Worm (Caenorhabditis elegans) whole organism, L3 larva: ENCODE data around the gene C28D4.4.

Experiments
- ZK546.5 ChIP-seq: sonication (generic microtip); optimal IDR thresholded peaks from 2 replicates; lab custom pipeline; 2017; ENCODE audit warnings: missing biosample characterization, missing genetic modification characterization
- aly-2 ChIP-seq: fragments of 150-350 bp; optimal IDR thresholded peaks from 2 replicates; lab custom pipeline; 2014; ENCODE audit warnings: missing biosample characterization, missing genetic modification characterization
- ama-1 ChIP-seq: fragments of 150-350 bp; optimal IDR thresholded peaks from 2 replicates; lab custom pipeline; 2018
- ceh-16 ChIP-seq: sonication (generic microtip); optimal IDR thresholded peaks from 2 replicates; lab custom pipeline; 2017; ENCODE audit warnings: missing biosample characterization, missing genetic modification characterization
- ceh-28 ChIP-seq: fragments of 150-350 bp; optimal IDR thresholded peaks from 2 replicates; lab custom pipeline; 2014; ENCODE audit warnings: missing biosample characterization, missing genetic modification reagents, missing genetic modification characterization
- ceh-82 ChIP-seq: fragments of 150-350 bp; optimal IDR thresholded peaks from 2 replicates; lab custom pipeline; 2014; ENCODE audit warnings: missing biosample characterization, missing genetic modification characterization
- daf-12 ChIP-seq: fragments of 150-350 bp; optimal IDR thresholded peaks from 2 replicates; lab custom pipeline; 2014; ENCODE audit warnings: missing biosample characterization, missing genetic modification reagents, missing genetic modification characterization
- egl-27 ChIP-seq: sonication (generic microtip); optimal IDR thresholded peaks from 4 replicates; lab custom pipeline; 2017; ENCODE audit warnings: missing biosample characterization, missing genetic modification reagents, missing genetic modification characterization
- egl-5 ChIP-seq: fragments of 150-350 bp; optimal IDR thresholded peaks from 2 replicates; lab custom pipeline; 2017; ENCODE audit warnings: missing biosample characterization, missing genetic modification reagents, missing genetic modification characterization, inconsistent platforms
- elt-2 ChIP-seq: sonication (generic microtip); optimal IDR thresholded peaks from 2 replicates; lab custom pipeline; 2016; ENCODE audit warnings: missing genetic modification reagents, mild to moderate bottlenecking, missing genetic modification characterization, missing compliant biosample characterization
- elt-3 ChIP-seq, 3 experiments: fragments of 150-350 bp in 1 of 3; sonication (generic microtip) in 2 of 3; optimal IDR thresholded peaks; 2 replicates in 2 of 3; 4 replicates in 1 of 3; lab custom pipeline; 2014 to 2017; ENCODE audit warnings: missing biosample characterization in 3 of 3, missing genetic modification characterization in 3 of 3
- eor-1 ChIP-seq, 2 experiments: fragments of 150-350 bp; optimal IDR thresholded peaks; 2 replicates each; lab custom pipeline; 2014 to 2018; ENCODE audit warnings: missing biosample characterization in 2 of 2, missing genetic modification characterization in 2 of 2
- fkh-10 ChIP-seq: sonication (generic microtip); optimal IDR thresholded peaks from 2 replicates; lab custom pipeline; 2017; ENCODE audit warnings: missing biosample characterization, missing genetic modification reagents, missing genetic modification characterization
- fkh-2 ChIP-seq: fragments of 150-350 bp; optimal IDR thresholded peaks from 2 replicates; lab custom pipeline; 2014; ENCODE audit warnings: missing biosample characterization, missing genetic modification reagents, missing genetic modification characterization
- hmg-11 ChIP-seq: sonication (generic microtip); optimal IDR thresholded peaks from 2 replicates; lab custom pipeline; 2016; ENCODE audit warnings: missing genetic modification characterization, missing compliant biosample characterization
- jun-1 ChIP-seq: fragments of 150-350 bp; optimal IDR thresholded peaks from 2 replicates; lab custom pipeline; 2014; ENCODE audit warnings: missing biosample characterization, missing genetic modification reagents, missing genetic modification characterization
- lin-15B ChIP-seq: fragments of 150-350 bp; optimal IDR thresholded peaks from 2 replicates; lab custom pipeline; 2014; ENCODE audit warnings: missing biosample characterization, missing genetic modification characterization
- lin-39 ChIP-seq: fragments of 150-350 bp; optimal IDR thresholded peaks from 2 replicates; lab custom pipeline; 2018; ENCODE audit warnings: missing biosample characterization, missing genetic modification reagents, missing genetic modification characterization
- mdl-1 ChIP-seq: fragments of 150-350 bp; optimal IDR thresholded peaks from 2 replicates; lab custom pipeline; 2014; ENCODE audit warnings: missing biosample characterization, missing genetic modification characterization
- mml-1 ChIP-seq: fragments of 150-350 bp; sonication (generic microtip); optimal IDR thresholded peaks from 3 replicates; lab custom pipeline; 2014; ENCODE audit warnings: missing biosample characterization, missing genetic modification characterization
- nfya-1 ChIP-seq: sonication (generic microtip); optimal IDR thresholded peaks from 2 replicates; lab custom pipeline; 2017; ENCODE audit warnings: missing genetic modification characterization, mild to moderate bottlenecking, missing compliant biosample characterization, antibody characterized with exemption, moderate library complexity; ENCODE audit not compliant: insufficient read depth
- nhr-11 ChIP-seq: fragments of 150-350 bp; optimal IDR thresholded peaks from 2 replicates; lab custom pipeline; 2014; ENCODE audit warnings: missing biosample characterization, missing genetic modification characterization
- nhr-12 ChIP-seq: fragments of 150-350 bp; optimal IDR thresholded peaks from 2 replicates; lab custom pipeline; 2014; ENCODE audit warnings: missing biosample characterization, missing genetic modification characterization
- nhr-23 ChIP-seq: fragments of 150-350 bp; optimal IDR thresholded peaks from 2 replicates; lab custom pipeline; 2014; ENCODE audit warnings: missing biosample characterization, missing genetic modification reagents, missing genetic modification characterization
- nhr-237 ChIP-seq: fragments of 150-350 bp; optimal IDR thresholded peaks from 2 replicates; lab custom pipeline; 2014; ENCODE audit warnings: missing biosample characterization, missing genetic modification characterization
- nhr-25 ChIP-seq: sonication (generic microtip); optimal IDR thresholded peaks from 2 replicates; lab custom pipeline; 2017; ENCODE audit warnings: missing biosample characterization, missing genetic modification characterization
- nhr-43 ChIP-seq: sonication (generic microtip); optimal IDR thresholded peaks from 2 replicates; lab custom pipeline; 2016; ENCODE audit warnings: mild to moderate bottlenecking, missing genetic modification characterization, missing compliant biosample characterization; ENCODE audit not compliant: poor library complexity, severe bottlenecking
- nhr-67 ChIP-seq: fragments of 150-350 bp; optimal IDR thresholded peaks from 2 replicates; lab custom pipeline; 2014; ENCODE audit warnings: missing biosample characterization, missing genetic modification characterization
- nhr-77 ChIP-seq: fragments of 150-350 bp; optimal IDR thresholded peaks from 2 replicates; lab custom pipeline; 2014; ENCODE audit warnings: missing biosample characterization, missing genetic modification characterization
- pha-4 ChIP-seq: fragments of 150-350 bp; optimal IDR thresholded peaks from 2 replicates; lab custom pipeline; 2014; ENCODE audit warnings: missing biosample characterization, missing genetic modification reagents, missing genetic modification characterization
- pqm-1 ChIP-seq: fragments of 150-350 bp; optimal IDR thresholded peaks from 2 replicates; lab custom pipeline; 2017; ENCODE audit warnings: missing biosample characterization, missing genetic modification characterization, inconsistent platforms
- sea-2 ChIP-seq: fragments of 150-350 bp; sonication (generic microtip); optimal IDR thresholded peaks from 4 replicates; lab custom pipeline; 2014; ENCODE audit warnings: missing biosample characterization, missing genetic modification reagents, missing genetic modification characterization
- snpc-4 ChIP-seq: fragments of 150-350 bp; optimal IDR thresholded peaks from 2 replicates; lab custom pipeline; 2014; ENCODE audit warnings: missing biosample characterization, missing genetic modification characterization
- unc-39 ChIP-seq: sonication (generic microtip); optimal IDR thresholded peaks from 4 replicates; lab custom pipeline; 2017; ENCODE audit warnings: missing biosample characterization, missing genetic modification characterization
- unc-62 ChIP-seq: fragments of 150-350 bp; sonication (generic microtip); optimal IDR thresholded peaks from 4 replicates; lab custom pipeline; 2014; ENCODE audit warnings: missing biosample characterization, missing genetic modification reagents, missing genetic modification characterization
- zag-1 ChIP-seq: fragments of 150-350 bp; optimal IDR thresholded peaks from 2 replicates; lab custom pipeline; 2014; ENCODE audit warnings: missing biosample characterization, missing genetic modification characterization
- ztf-11 ChIP-seq: fragments of 150-350 bp; optimal IDR thresholded peaks from 2 replicates; lab custom pipeline; 2014; ENCODE audit warnings: missing biosample characterization, missing genetic modification characterization

Gene C28D4.4

DNA sequence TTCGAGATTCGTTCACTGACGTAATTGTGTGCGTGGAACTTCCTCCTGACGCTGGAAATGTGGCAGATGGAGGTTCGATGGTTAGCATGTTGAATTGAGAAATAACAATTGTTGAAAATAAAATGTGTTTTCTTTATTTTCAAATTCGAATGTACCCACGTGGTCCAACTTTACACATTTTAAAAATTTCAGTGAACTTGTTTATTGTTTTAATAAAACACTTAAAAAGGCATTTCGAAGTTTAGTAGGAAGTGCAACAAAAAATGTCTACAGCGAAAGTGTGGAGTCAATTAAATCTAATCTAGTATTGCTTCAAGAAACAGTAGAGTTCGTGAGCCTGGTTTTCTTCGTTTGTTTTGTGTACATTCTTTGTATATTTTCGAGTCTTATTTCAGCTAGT lies 21.4 kb upstream of the C28D4.4 start, which contains the start of gene ssp-36:
Gene ssp-36 (minus strand): TSS at position 101 of the 400 bp plus-strand sequence.
- TF ChIP-seq mdl-1 (tag; lab: Kevin White, UChicago) (no peak), fkh-10 (GFP tag; lab: Kevin White, UChicago) (no peak), daf-12 (tag; lab: Kevin White, UChicago) (no peak), nhr-12 (no peak), lin-39 (tag; lab: Kevin White, UChicago) (no peak), elt-3 (tag; optimal IDR thresholded peaks at IDR 0.05; lab: Kevin White, UChicago) (no peak), pha-4 (no peak), unc-62 (GFP tag; lab: Kevin White, UChicago) (no peak), hmg-11 (tag; lab: Kevin White, UChicago) (no peak), ceh-82 (tag; lab: Kevin White, UChicago) (no peak), eor-1 (tag; optimal IDR thresholded peaks at IDR 0.05; lab: Kevin White, UChicago) (no peak), nfya-1 (no peak), fkh-2 (tag; lab: Kevin White, UChicago) (no peak), nhr-67 (tag; lab: Kevin White, UChicago) (no peak), ama-1 (lab: Kevin White, UChicago) (no peak), zag-1 (no peak), egl-5 (tag; lab: Kevin White, UChicago) (no peak)

DNA sequence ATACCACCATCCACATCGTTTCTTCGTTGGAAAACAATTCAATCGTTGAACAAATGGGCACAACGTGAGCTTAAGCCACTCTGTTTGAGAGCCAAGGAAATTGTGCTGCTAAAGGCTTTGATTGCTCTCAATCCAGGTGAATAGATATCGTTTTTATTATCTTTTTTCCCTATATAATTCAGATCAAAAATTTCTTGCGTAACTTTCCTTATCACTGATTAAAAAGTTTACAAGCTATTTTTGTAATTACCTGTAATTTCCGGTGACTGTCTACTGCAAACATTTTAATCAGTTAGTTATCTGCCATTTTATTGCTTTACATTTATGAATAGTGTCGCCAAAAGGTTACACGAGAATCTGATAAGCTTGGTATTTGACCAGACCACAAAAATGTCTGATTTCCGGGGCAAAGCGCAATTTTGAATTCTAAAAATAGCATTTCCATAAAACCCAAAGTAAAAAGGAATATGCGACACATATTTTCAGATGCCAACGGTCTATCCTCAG lies 17.9 kb upstream of the C28D4.4 start:
- TF ChIP-seq jun-1, result peak; percentile 5
- TF ChIP-seq elt-2, result peak; percentile 65
- TF ChIP-seq pqm-1 (tag; lab: Kevin White, UChicago), result peak; percentile 91
- no peak for TF ChIP-seq hmg-11 (tag; lab: Kevin White, UChicago)

DNA sequence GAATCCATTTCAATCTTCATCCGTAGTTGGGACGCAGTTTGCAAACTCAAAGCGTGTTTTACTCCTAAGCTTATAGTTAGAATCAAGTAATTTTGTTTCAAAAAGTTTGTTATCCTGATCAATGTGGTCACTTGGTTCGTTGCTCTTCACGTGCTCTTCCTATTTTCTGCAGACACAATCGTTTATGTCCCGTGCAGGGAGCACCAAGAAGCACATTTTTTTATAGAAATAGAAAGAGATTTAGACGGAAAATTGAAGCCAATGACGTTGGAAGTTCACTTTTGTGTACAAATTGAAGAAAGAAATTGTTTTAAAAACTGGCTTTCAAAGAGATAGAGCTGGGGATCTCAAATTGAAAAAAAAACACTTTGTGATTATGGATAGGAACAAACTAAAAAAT lies 16.9 kb upstream of the C28D4.4 start:
- TF ChIP-seq pha-4 (peak; percentile 22), snpc-4 (no peak), pqm-1 (tag; lab: Kevin White, UChicago) (no peak), mml-1 (tag; lab: Kevin White, UChicago) (no peak), nfya-1 (peak; percentile 20)
- TF ChIP-seq, all 47 proteins: peak for 2

DNA sequence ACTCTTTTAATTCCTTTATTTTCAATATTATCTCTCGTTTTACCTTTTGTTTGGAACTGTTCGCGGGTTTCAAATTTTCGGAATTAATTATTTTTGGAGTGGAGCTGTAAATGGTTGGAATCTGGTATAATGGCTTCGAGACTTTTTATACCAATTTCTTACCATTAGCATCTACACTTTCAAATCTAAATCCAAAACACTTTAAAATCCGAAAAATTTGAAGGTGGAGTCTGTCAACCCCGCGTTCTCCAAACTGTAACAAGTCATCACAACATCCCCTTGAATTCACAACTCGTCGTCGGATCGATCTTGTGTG lies 12.6 kb upstream of the C28D4.4 start, which contains the start of gene nhr-97:
Gene nhr-97 (plus strand): TSS at position 217 of the 316 bp plus-strand sequence.
- no peak for TF ChIP-seq mdl-1 (tag; lab: Kevin White, UChicago)
- no peak for TF ChIP-seq nhr-77 (tag; lab: Kevin White, UChicago)
- TF ChIP-seq unc-39 (tag; lab: Kevin White, UChicago), result no peak
- no peak for TF ChIP-seq nhr-25 (tag; lab: Kevin White, UChicago)
- TF ChIP-seq elt-3 (tag; optimal IDR thresholded peaks at IDR 0.05; lab: Kevin White, UChicago), result no peak
- no peak for TF ChIP-seq ceh-16 (tag; lab: Kevin White, UChicago)
- TF ChIP-seq daf-12 (tag; lab: Kevin White, UChicago), result no peak
- no peak for TF ChIP-seq ceh-82 (tag; lab: Kevin White, UChicago)
- TF ChIP-seq zag-1, result no peak

DNA sequence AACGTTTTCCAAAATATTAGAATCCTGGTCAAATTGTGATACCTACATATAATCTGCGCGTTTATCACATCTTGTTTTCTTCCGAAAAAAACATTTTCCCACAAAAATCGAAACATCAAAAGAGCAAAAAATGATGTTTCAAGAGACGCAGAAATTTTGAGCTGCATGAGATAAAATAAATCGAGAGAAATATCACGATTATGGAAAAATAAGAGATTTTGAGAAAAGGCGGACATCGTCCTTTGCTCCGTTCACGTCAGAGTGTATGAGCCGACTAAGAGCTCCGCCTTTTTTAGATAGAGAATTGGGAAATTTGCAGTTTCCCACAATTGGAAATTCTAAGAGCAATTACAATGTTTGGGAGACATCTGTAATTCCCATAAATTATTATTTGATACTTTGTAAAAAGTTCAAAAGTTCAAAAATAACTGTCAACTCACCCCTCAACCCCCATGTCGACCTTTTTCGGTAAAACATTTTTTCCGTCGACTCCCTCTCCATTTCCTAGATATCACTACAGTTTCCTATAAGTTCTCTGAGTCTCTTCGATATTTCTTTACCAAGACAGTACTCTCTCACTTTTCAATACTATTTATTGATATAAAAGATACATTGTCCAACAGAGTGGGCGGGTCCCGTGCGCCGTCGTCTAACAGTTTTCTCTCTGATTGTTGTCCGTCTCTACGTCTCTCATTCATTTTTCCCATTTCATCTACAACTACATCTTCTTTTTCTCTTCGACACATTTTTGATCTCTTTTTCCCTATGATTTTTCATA lies 12.0 kb upstream of the C28D4.4 start:
- TF ChIP-seq elt-2 (peak; percentile 65), nfya-1 (peak; percentile 2), nhr-11 (tag; lab: Kevin White, UChicago) (no peak), nhr-23 (tag; lab: Kevin White, UChicago) (peak; percentile 82), nhr-43 (tag; lab: Kevin White, UChicago) (peak; percentile 43), lin-15B (tag; lab: Kevin White, UChicago) (peak; percentile 0), fkh-2 (tag; lab: Kevin White, UChicago) (no peak), ceh-28 (peak; percentile 31), aly-2 (tag; lab: Kevin White, UChicago) (no peak), pqm-1 (tag; lab: Kevin White, UChicago) (peak; percentile 25), ztf-11 (tag; lab: Kevin White, UChicago) (no peak), egl-5 (tag; lab: Kevin White, UChicago) (no peak), ceh-82 (tag; lab: Kevin White, UChicago) (no peak), nhr-25 (tag; lab: Kevin White, UChicago) (peak; percentile 49), egl-27 (tag; lab: Kevin White, UChicago) (no peak), pha-4 (peak; percentile 71), sea-2 (GFP tag; lab: Kevin White, UChicago) (no peak), nhr-237 (no peak), ZK546.5 (tag; lab: Kevin White, UChicago) (no peak), mml-1 (tag; lab: Kevin White, UChicago) (no peak), jun-1 (peak; percentile 44)
